Worm (Caenorhabditis elegans) whole organism, L1 larva: Measurements from ENCODE around the gene ZK643.2.

Experiments
- C04F5.9 ChIP-seq: sonication (generic microtip); optimal IDR thresholded peaks from 2 replicates; lab custom pipeline; 2016; ENCODE audit warnings: missing genetic modification characterization, missing compliant biosample characterization
- aly-2 ChIP-seq: fragments of 150-350 bp; optimal IDR thresholded peaks from 2 replicates; lab custom pipeline; 2014; ENCODE audit warnings: missing biosample characterization, missing genetic modification characterization
- efl-3 ChIP-seq: fragments of 200-800 bp; sonication (Bioruptor generic); optimal IDR thresholded peaks from 2 replicates; lab custom pipeline; 2018; ENCODE audit warnings: mild to moderate bottlenecking, missing genetic modification characterization, missing compliant biosample characterization
- elt-2 ChIP-seq: sonication (generic microtip); optimal IDR thresholded peaks from 2 replicates; lab custom pipeline; 2016; ENCODE audit warnings: missing genetic modification characterization, mild to moderate bottlenecking, inconsistent platforms, missing compliant biosample characterization, missing genetic modification reagents
- lsy-2 ChIP-seq, 2 experiments: fragments of 150-350 bp; optimal IDR thresholded peaks; 2 replicates each; lab custom pipeline; 2014; ENCODE audit warnings: missing biosample characterization in 2 of 2, missing genetic modification characterization in 2 of 2
- nhr-11 ChIP-seq: fragments of 150-350 bp; optimal IDR thresholded peaks from 2 replicates; lab custom pipeline; 2014; ENCODE audit warnings: missing biosample characterization, missing genetic modification characterization
- skn-1 ChIP-seq: fragments of 150-350 bp; optimal IDR thresholded peaks from 2 replicates; lab custom pipeline; 2014; ENCODE audit warnings: missing biosample characterization, missing genetic modification characterization
- tlp-1 ChIP-seq: fragments of 150-350 bp; optimal IDR thresholded peaks from 2 replicates; lab custom pipeline; 2014; ENCODE audit warnings: missing biosample characterization, missing genetic modification characterization
- unc-30 ChIP-seq: sonication (generic microtip); optimal IDR thresholded peaks from 2 replicates; lab custom pipeline; 2017; ENCODE audit warnings: missing biosample characterization, missing genetic modification characterization
- unc-62 ChIP-seq: fragments of 150-350 bp; optimal IDR thresholded peaks from 2 replicates; lab custom pipeline; 2014; ENCODE audit warnings: missing biosample characterization, missing genetic modification reagents, missing genetic modification characterization
- vab-15 ChIP-seq: sonication (generic microtip); optimal IDR thresholded peaks from 2 replicates; lab custom pipeline; 2017; ENCODE audit warnings: missing genotype, mild to moderate bottlenecking, missing genetic modification characterization, missing compliant biosample characterization

- peak; percentile 17 for TF ChIP-seq lsy-2 (tag; optimal IDR thresholded peaks at IDR 0.05; lab: Kevin White, UChicago)
- TF ChIP-seq efl-3 = no peak
- TF ChIP-seq aly-2 (tag; lab: Kevin White, UChicago) = no peak
- no peak for TF ChIP-seq vab-15 (tag; lab: Kevin White, UChicago)
- no peak for TF ChIP-seq unc-30 (tag; lab: Kevin White, UChicago)
- no peak for TF ChIP-seq nhr-11
- TF ChIP-seq elt-2 (tag; lab: Kevin White, UChicago) = no peak
- TF ChIP-seq unc-62 (GFP tag; lab: Kevin White, UChicago) = no peak
- peak; percentile 85 for TF ChIP-seq skn-1 (tag; lab: Kevin White, UChicago)
- no peak for TF ChIP-seq tlp-1 (tag; lab: Kevin White, UChicago)
- no peak for TF ChIP-seq C04F5.9 (tag; lab: Kevin White, UChicago)
Measured at ce11 chrIII:8923240-8923734, 33.1 kb upstream of the ZK643.2 start, which contains the start of gene glb-1.
